Worm (Caenorhabditis elegans) whole organism, midembryonic: Measurements from ENCODE around the gene txt-1.

ENCODE experiments used
- T22C8.4 ChIP-seq: fragments of 200-800 bp; sonication (Bioruptor generic); IDR thresholded peaks from 2 replicates; pipeline ENCODE4 v1.3.6; 2022; ENCODE audit warnings: missing genetic modification characterization, missing compliant biosample characterization
- cog-1 ChIP-seq: sonication (generic microtip); optimal IDR thresholded peaks from 2 replicates; lab custom pipeline; 2016; ENCODE audit warnings: missing genetic modification characterization, missing compliant biosample characterization
- flt-1 ChIP-seq: fragments of 200-800 bp; sonication (Bioruptor generic); IDR thresholded peaks from 2 replicates; pipeline ENCODE4 v1.3.6; 2022; ENCODE audit warnings: missing genetic modification characterization, missing compliant biosample characterization
- klf-2 ChIP-seq: fragments of 200-800 bp; sonication (Bioruptor generic); conservative IDR thresholded peaks from 2 replicates; pipeline ENCODE4 v1.3.6; 2022; ENCODE audit warnings: missing genetic modification reagents, missing genetic modification characterization, missing compliant biosample characterization
- med-1 ChIP-seq: sonication (generic microtip); optimal IDR thresholded peaks from 2 replicates; lab custom pipeline; 2017; ENCODE audit warnings: missing genetic modification characterization, mild to moderate bottlenecking, missing compliant biosample characterization, antibody characterized with exemption, missing genetic modification reagents; ENCODE audit not compliant: insufficient read depth
- ref-1 ChIP-seq: fragments of 200-800 bp; sonication (Bioruptor generic); conservative IDR thresholded peaks from 2 replicates; pipeline ENCODE4 v1.3.6; 2022; ENCODE audit warnings: missing genetic modification reagents, missing genetic modification characterization, missing compliant biosample characterization
- tab-1 ChIP-seq: fragments of 200-800 bp; sonication (Bioruptor generic); IDR thresholded peaks from 2 replicates; pipeline ENCODE4 v1.3.6; 2022; ENCODE audit warnings: missing genetic modification characterization, missing compliant biosample characterization
- ztf-23 ChIP-seq: fragments of 200-800 bp; sonication (Bioruptor generic); IDR thresholded peaks from 2 replicates; pipeline ENCODE4 v1.3.6; 2022; ENCODE audit warnings: missing genetic modification reagents, missing genetic modification characterization, missing compliant biosample characterization
- ztf-29 ChIP-seq: fragments of 200-800 bp; sonication (Bioruptor generic); IDR thresholded peaks from 2 replicates; pipeline ENCODE4 v1.3.6; 2022; ENCODE audit warnings: missing genetic modification reagents, missing genetic modification characterization, missing compliant biosample characterization

- TF ChIP-seq med-1 (GFP tag; lab: Kevin White, UChicago) (no peak), ref-1 (GFP tag; lab: Robert Waterston, UW) (no peak), flt-1 (GFP tag; lab: Robert Waterston, UW) (no peak), ztf-29 (GFP tag; lab: Robert Waterston, UW) (no peak), T22C8.4 (no peak), tab-1 (GFP tag; lab: Robert Waterston, UW) (no peak), klf-2 (GFP tag; lab: Robert Waterston, UW) (no peak), cog-1 (tag; lab: Kevin White, UChicago) (no peak), ztf-23 (GFP tag; lab: Robert Waterston, UW) (no peak)
Observed at ce11 chrII:112231-112630, 6.2 kb downstream of the txt-1 start.
